Fruit fly (Drosophila melanogaster): Measurements from ENCODE around the gene CG14990.

Gene CG14990

DNA sequence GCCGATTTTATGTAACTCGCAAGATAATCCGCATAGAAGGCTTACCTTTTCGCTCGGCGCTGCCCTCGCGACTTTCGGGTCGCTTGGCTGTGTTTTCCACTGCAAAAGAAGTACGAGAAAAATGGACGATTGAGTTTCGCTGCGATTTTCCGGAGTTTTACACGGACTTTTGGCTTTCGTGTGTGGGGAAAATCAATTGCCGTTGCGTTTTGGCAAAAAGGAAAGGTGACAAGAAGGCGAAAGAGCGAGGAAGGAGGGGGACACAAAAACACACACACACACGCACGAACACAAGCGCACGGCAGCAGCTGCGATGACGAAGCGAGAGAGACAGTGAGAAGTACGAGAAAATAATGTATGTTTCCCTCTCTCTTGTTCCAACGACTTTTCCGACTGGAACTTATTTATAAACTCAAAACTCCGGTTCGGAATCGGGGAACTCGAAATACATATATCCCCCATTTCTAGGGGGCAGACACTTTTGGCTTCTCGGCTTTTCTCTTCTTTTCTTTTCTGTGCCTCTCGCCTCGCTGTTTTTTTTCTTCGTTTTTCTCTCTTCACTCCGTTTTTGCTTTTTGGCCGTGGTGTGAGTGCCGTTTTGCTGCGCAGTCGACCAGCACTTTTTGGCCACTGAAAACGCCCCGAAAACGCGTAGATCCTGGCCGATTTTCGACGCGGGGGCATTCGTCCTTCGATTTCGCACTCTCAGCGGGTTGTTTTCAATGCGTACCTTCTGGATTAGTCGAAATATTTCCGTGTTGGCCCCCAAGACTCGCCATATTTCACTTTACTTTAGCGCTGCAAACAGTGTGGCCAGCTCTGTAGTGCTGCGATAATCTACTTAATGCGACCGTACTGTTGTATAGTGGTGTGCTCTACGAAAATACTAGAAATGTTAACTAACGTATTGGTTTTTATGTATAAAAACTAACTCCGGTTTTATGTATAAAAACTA is 41.0 kb downstream of the CG14990 start, which contains the start of gene ens (continued):
- no peak for TF ChIP-seq gce (GFP tag; IDR thresholded peaks at IDR 0.05)
- no peak for TF ChIP-seq CG12104 (GFP tag; optimal IDR thresholded peaks at IDR 0.05)
- TF ChIP-seq Dbx (GFP tag; IDR thresholded peaks at IDR 0.05): no peak
- peak; percentile 23 for TF ChIP-seq nmo (GFP tag; optimal IDR thresholded peaks at IDR 0.05)
- TF ChIP-seq Sox100B (GFP tag; optimal IDR thresholded peaks at IDR 0.05): no peak
- TF ChIP-seq tup (GFP tag; optimal IDR thresholded peaks at IDR 0.05): no peak
- no peak for TF ChIP-seq caup (GFP tag; optimal IDR thresholded peaks at IDR 0.05; ENCODE audit: severe bottlenecking)
- no peak for TF ChIP-seq Hr39 (optimal IDR thresholded peaks at IDR 0.05)
- TF ChIP-seq croc (GFP tag; conservative IDR thresholded peaks at IDR 0.05): no peak
- TF ChIP-seq CG1832 (GFP tag; optimal IDR thresholded peaks at IDR 0.05): no peak

dm6 chr3L:4135857-4136256 is 42.9 kb downstream of the CG14990 start, which contains the start of gene RfC4:
Gene RfC4, minus strand, starts transcription at chr3L:4136038.
- no peak for TF ChIP-seq Adf1 (GFP tag; IDR thresholded peaks at IDR 0.05)
- TF ChIP-seq Oli (tag; optimal IDR thresholded peaks at IDR 0.05): no peak
- no peak for TF ChIP-seq luna (GFP tag; optimal IDR thresholded peaks at IDR 0.05)
- TF ChIP-seq Hr39 (optimal IDR thresholded peaks at IDR 0.05): no peak
- no peak for TF ChIP-seq CoRest (tag; optimal IDR thresholded peaks at IDR 0.05)
- no peak for TF ChIP-seq Usf (GFP tag; optimal IDR thresholded peaks at IDR 0.05)
- TF ChIP-seq H15 (GFP tag; IDR thresholded peaks at IDR 0.05): no peak
- TF ChIP-seq CG7357 (GFP tag; IDR thresholded peaks at IDR 0.05): no peak
- no peak for TF ChIP-seq hkb (optimal IDR thresholded peaks at IDR 0.05)
- no peak for TF ChIP-seq hkb (GFP tag; IDR thresholded peaks at IDR 0.05)
- TF ChIP-seq MBD-R2 (GFP tag; IDR thresholded peaks at IDR 0.05): peak; percentile 46; the same call in 1 of the 2 replicates
- TF ChIP-seq Dad (GFP tag; optimal IDR thresholded peaks at IDR 0.05): no peak
- peak; percentile 50 for TF ChIP-seq BEAF-32 (GFP tag; optimal IDR thresholded peaks at IDR 0.05)
- TF ChIP-seq Sin3A (optimal IDR thresholded peaks at IDR 0.05): peak; percentile 35
- TF ChIP-seq schlank (tag; optimal IDR thresholded peaks at IDR 0.05): no peak
- TF ChIP-seq CG13424 (tag; optimal IDR thresholded peaks at IDR 0.05): no peak
- no peak for TF ChIP-seq Elba2 (GFP tag; optimal IDR thresholded peaks at IDR 0.05)
- TF ChIP-seq CG9797 (GFP tag; optimal IDR thresholded peaks at IDR 0.05): peak; percentile 72
- no peak for TF ChIP-seq CG2202 (tag; optimal IDR thresholded peaks at IDR 0.05)
- no peak for TF ChIP-seq HLHmδ (GFP tag; optimal IDR thresholded peaks at IDR 0.05)
- no peak for TF ChIP-seq CG9727 (GFP tag; optimal IDR thresholded peaks at IDR 0.05)
- TF ChIP-seq CG1832 (GFP tag; optimal IDR thresholded peaks at IDR 0.05): no peak
- TF ChIP-seq YL-1 (GFP tag; optimal IDR thresholded peaks at IDR 0.05): peak; percentile 5
- 0 out of 2 replicates have a peak, but pooled peaks have one; percentile 10 for TF ChIP-seq Bgb (GFP tag; IDR thresholded peaks at IDR 0.05; ENCODE audit: partially characterized antibody)
- no peak for TF ChIP-seq CG8290 (GFP tag; optimal IDR thresholded peaks at IDR 0.05)
- TF ChIP-seq CG8290 (tag; optimal IDR thresholded peaks at IDR 0.05): no peak
- TF ChIP-seq Scr (GFP tag; IDR thresholded peaks at IDR 0.05; ENCODE audit: partially characterized antibody): peak; percentile 44; the same call in 1 of the 2 replicates
- peak; percentile 22 for TF ChIP-seq Sry-δ (GFP tag; optimal IDR thresholded peaks at IDR 0.05)
- TF ChIP-seq Opbp (GFP tag; IDR thresholded peaks at IDR 0.05; ENCODE audit: partially characterized antibody): peak; percentile 23; the same call in 2 of the 3 replicates
- no peak for TF ChIP-seq Atf-2 (GFP tag; optimal IDR thresholded peaks at IDR 0.05)
- no peak for TF ChIP-seq zen (tag; optimal IDR thresholded peaks at IDR 0.05)
- no peak for TF ChIP-seq CkIIα-i1 (GFP tag; IDR thresholded peaks at IDR 0.05)
- no peak for TF ChIP-seq Stat92E (GFP tag; optimal IDR thresholded peaks at IDR 0.05)
- no peak for TF ChIP-seq oc (tag; optimal IDR thresholded peaks at IDR 0.05)
- no peak for TF ChIP-seq Dbx (GFP tag; IDR thresholded peaks at IDR 0.05)
- TF ChIP-seq CG4404 (GFP tag; IDR thresholded peaks at IDR 0.05): no peak
- peak; percentile 89 for TF ChIP-seq E2f2 (GFP tag; IDR thresholded peaks at IDR 0.05)
- TF ChIP-seq Lpt (GFP tag; optimal IDR thresholded peaks at IDR 0.05): no peak
- TF ChIP-seq CG12236 (GFP tag; optimal IDR thresholded peaks at IDR 0.05): no peak
- no peak for TF ChIP-seq Doc3 (GFP tag; IDR thresholded peaks at IDR 0.05; ENCODE audit: partially characterized antibody)
- TF ChIP-seq ara (GFP tag; IDR thresholded peaks at IDR 0.05): no peak

Data from whole organism, embryonic.